Worm (Caenorhabditis elegans): ENCODE data around the gene K02E11.3.

The K02E11.3 gene

DNA sequence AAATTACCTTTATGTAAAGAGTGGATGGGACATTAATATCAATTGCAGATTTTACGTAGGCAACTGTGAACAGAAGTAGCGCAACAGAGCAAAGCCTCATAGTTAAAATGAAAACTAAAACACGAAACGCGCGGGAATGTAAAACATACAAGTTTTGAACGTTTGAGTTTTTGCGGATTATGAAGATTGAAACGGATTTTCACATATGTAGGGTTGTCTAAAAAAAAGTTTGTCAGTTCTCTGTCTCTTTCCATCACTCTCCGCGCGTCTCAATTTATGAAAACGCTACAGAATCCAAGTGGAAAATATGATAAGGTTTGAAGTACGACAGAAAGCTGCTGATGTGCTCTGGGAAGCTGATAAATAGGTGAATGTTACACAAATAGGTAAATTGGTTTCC is at the start of gene K02E11.3:
TSS of gene K02E11.3 (minus strand) at position 101 of the 400 bp plus-strand sequence.
- TF ChIP-seq efl-1 (optimal IDR thresholded peaks at IDR 0.05) (no peak), efl-1 (GFP tag; optimal IDR thresholded peaks at IDR 0.05 in 1 of 2) (peak in 1 of 2 experiments; percentile 31), mef-2 (tag; optimal IDR thresholded peaks at IDR 0.05) (no peak)

DNA sequence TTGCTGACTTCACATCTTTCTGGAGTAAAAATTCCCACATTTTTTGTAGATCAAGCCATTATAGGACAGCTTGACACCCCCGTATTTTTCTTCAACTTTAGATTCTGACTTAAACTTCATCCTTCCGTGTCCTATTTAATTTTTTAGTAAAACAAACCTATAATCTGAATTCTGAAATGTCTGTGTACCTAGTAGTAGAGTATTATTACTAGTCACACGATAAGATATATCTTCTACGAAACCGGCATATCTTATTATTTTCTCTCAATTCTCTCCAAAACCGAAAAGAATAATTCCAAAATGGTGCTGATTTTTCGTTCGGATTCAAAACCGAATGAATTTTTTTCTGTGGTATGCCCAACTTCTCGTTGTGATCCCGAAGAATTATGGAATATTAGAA is 47.7 kb upstream of the K02E11.3 start, which contains the start of gene F14D7.9:
TSS of gene F14D7.9 (plus strand) at position 301 of the 400 bp plus-strand sequence.
- no peak for TF ChIP-seq tbx-2 (tag; optimal IDR thresholded peaks at IDR 0.05)
- no peak for TF ChIP-seq hlh-17 (GFP tag; optimal IDR thresholded peaks at IDR 0.05; ENCODE audit: borderline replicate concordance)
- TF ChIP-seq irx-1 (tag; optimal IDR thresholded peaks at IDR 0.05): no peak
- no peak for TF ChIP-seq grh-1 (GFP tag; IDR thresholded peaks at IDR 0.05)
- TF ChIP-seq ets-5 (GFP tag; IDR thresholded peaks at IDR 0.05): no peak
- TF ChIP-seq blmp-1 (tag; optimal IDR thresholded peaks at IDR 0.05): no peak
- no peak for TF ChIP-seq mdl-1 (tag; optimal IDR thresholded peaks at IDR 0.05)
- TF ChIP-seq unc-130 (tag; optimal IDR thresholded peaks at IDR 0.05): no peak
- TF ChIP-seq zag-1 (tag; optimal IDR thresholded peaks at IDR 0.05): no peak
- no peak for TF ChIP-seq nhr-76 (tag; optimal IDR thresholded peaks at IDR 0.05)
- no peak for TF ChIP-seq zip-4 (GFP tag; optimal IDR thresholded peaks at IDR 0.05)
- no peak for TF ChIP-seq ceh-8 (GFP tag; optimal IDR thresholded peaks at IDR 0.05)
- TF ChIP-seq efl-1 (optimal IDR thresholded peaks at IDR 0.05): no peak
- TF ChIP-seq efl-1 (GFP tag; optimal IDR thresholded peaks at IDR 0.05 in 1 of 2): no peak
- no peak for TF ChIP-seq mef-2 (tag; optimal IDR thresholded peaks at IDR 0.05)
- TF ChIP-seq nhr-90 (tag; optimal IDR thresholded peaks at IDR 0.05; ENCODE audit: poor library complexity): no peak
- TF ChIP-seq C16A3.4 (tag; optimal IDR thresholded peaks at IDR 0.05): no peak
- no peak for TF ChIP-seq nhr-12 (tag; optimal IDR thresholded peaks at IDR 0.05)
- no peak for TF ChIP-seq unc-98 (GFP tag; IDR thresholded peaks at IDR 0.05)
- no peak for TF ChIP-seq lir-3 (tag; optimal IDR thresholded peaks at IDR 0.05; ENCODE audit: poor library complexity)
- TF ChIP-seq hpl-2 (GFP tag; optimal IDR thresholded peaks at IDR 0.05): no peak

ce11 chrV:14293667-14294194 is 47.1 kb upstream of the K02E11.3 start, which contains the start of gene F14D7.2:
Gene F14D7.2, minus strand, starts transcription at chrV:14293717.
- TF ChIP-seq vab-15 (tag; optimal IDR thresholded peaks at IDR 0.05) (no peak), nhr-28 (tag; optimal IDR thresholded peaks at IDR 0.05) (no peak), swsn-7 (tag; optimal IDR thresholded peaks at IDR 0.05) (no peak), mab-9 (GFP tag; IDR thresholded peaks at IDR 0.05) (no peak), pax-3 (tag; optimal IDR thresholded peaks at IDR 0.05) (no peak), nhr-11 (tag; optimal IDR thresholded peaks at IDR 0.05) (no peak), unc-30 (tag; optimal IDR thresholded peaks at IDR 0.05) (no peak), alr-1 (tag; optimal IDR thresholded peaks at IDR 0.05; ENCODE audit: borderline replicate concordance) (no peak), blmp-1 (tag; optimal IDR thresholded peaks at IDR 0.05) (no peak), efl-3 (GFP tag; optimal IDR thresholded peaks at IDR 0.05) (no peak), mef-2 (tag; optimal IDR thresholded peaks at IDR 0.05) (no peak), egl-13 (tag; optimal IDR thresholded peaks at IDR 0.05) (no peak), ceh-63 (GFP tag; optimal IDR thresholded peaks at IDR 0.05) (no peak), fos-1 (tag; optimal IDR thresholded peaks at IDR 0.05) (no peak), aly-2 (tag; optimal IDR thresholded peaks at IDR 0.05) (no peak), lin-35 (GFP tag; optimal IDR thresholded peaks at IDR 0.05) (no peak), nhr-84 (tag; optimal IDR thresholded peaks at IDR 0.05) (no peak), C34B4.2 (tag; optimal IDR thresholded peaks at IDR 0.05) (no peak), ama-1 (optimal IDR thresholded peaks at IDR 0.05) (no peak)

ce11 chrV:14290636-14291035 is 44.0 kb upstream of the K02E11.3 start, which contains the start of gene F14D7.18:
Gene F14D7.18, minus strand, starts transcription at chrV:14290736.
- TF ChIP-seq nhr-237 (tag; optimal IDR thresholded peaks at IDR 0.05): no peak
